Worm (Caenorhabditis elegans) whole organism, L2 larva: ENCODE measurements around the gene C08E8.9.

Source experiments
- nhr-12 ChIP-seq: fragments of 150-350 bp; optimal IDR thresholded peaks from 2 replicates; lab custom pipeline; 2014; ENCODE audit warnings: missing biosample characterization, missing genetic modification characterization
- nhr-6 ChIP-seq: fragments of 150-350 bp; optimal IDR thresholded peaks from 2 replicates; lab custom pipeline; 2014; ENCODE audit warnings: missing biosample characterization, missing genetic modification characterization
- skn-1 ChIP-seq: sonication (generic microtip); optimal IDR thresholded peaks from 2 replicates; lab custom pipeline; 2017; ENCODE audit warnings: missing biosample characterization, missing genetic modification characterization
- snpc-4 ChIP-seq: fragments of 150-350 bp; optimal IDR thresholded peaks from 2 replicates; lab custom pipeline; 2014; ENCODE audit warnings: missing biosample characterization, missing genetic modification characterization
- ztf-4 ChIP-seq: fragments of 150-350 bp; optimal IDR thresholded peaks from 2 replicates; lab custom pipeline; 2014; ENCODE audit warnings: missing biosample characterization, missing genetic modification characterization

- TF ChIP-seq nhr-12 (tag; lab: Kevin White, UChicago) (no peak), skn-1 (no peak), ztf-4 (tag; lab: Kevin White, UChicago) (no peak), nhr-6 (no peak), snpc-4 (tag; lab: Kevin White, UChicago) (no peak)
Measured at ce11 chrV:18323231-18323630, 41.4 kb upstream of the C08E8.9 start, which contains the start of gene B0462.5.
